Fruit fly (Drosophila melanogaster): Measurements from ENCODE around the gene CG43445.

Gene CG43445

DNA sequence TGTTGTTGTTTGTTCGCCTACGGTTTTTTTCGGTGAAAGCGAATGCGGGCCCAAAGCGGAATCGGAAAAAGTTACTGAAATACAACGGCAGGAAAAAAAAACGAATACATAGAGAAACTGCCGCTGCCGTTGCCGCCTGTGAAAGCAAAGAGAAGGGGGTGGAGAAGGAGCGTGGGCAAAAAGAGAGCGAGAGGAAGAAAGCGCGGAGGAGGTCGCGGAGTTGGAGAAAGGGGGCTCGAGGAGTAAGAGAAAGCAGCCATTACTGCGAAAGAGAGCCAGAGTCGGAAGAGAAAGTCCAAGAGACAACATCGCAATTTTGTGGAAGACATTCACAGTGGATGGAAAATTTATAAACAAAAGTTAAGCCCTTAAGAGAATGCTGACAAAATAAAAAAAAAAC is 9.1 kb downstream of the CG43445 start (continued):
- TF ChIP-seq Ets65A (GFP tag) = peak; percentile 80
- TF ChIP-seq vfl (GFP tag; optimal IDR thresholded peaks at IDR 0.05) = no peak
- peak; percentile 11; the same call in 1 of the 2 replicates for TF ChIP-seq seq (GFP tag; IDR thresholded peaks at IDR 0.05)
- peak; percentile 41 for TF ChIP-seq Deaf1 (tag; optimal IDR thresholded peaks at IDR 0.05)
- peak; percentile 15 for TF ChIP-seq psq (GFP tag; optimal IDR thresholded peaks at IDR 0.05)
- TF ChIP-seq p53 (GFP tag; optimal IDR thresholded peaks at IDR 0.05) = no peak
- peak; percentile 10 for TF ChIP-seq sqz (GFP tag; optimal IDR thresholded peaks at IDR 0.05)
- no peak for TF ChIP-seq TFAM (GFP tag; optimal IDR thresholded peaks at IDR 0.05)
- TF ChIP-seq crol (GFP tag; IDR thresholded peaks at IDR 0.05) = peak; percentile 63
- peak; percentile 60 for TF ChIP-seq yki (optimal IDR thresholded peaks at IDR 0.05)

DNA sequence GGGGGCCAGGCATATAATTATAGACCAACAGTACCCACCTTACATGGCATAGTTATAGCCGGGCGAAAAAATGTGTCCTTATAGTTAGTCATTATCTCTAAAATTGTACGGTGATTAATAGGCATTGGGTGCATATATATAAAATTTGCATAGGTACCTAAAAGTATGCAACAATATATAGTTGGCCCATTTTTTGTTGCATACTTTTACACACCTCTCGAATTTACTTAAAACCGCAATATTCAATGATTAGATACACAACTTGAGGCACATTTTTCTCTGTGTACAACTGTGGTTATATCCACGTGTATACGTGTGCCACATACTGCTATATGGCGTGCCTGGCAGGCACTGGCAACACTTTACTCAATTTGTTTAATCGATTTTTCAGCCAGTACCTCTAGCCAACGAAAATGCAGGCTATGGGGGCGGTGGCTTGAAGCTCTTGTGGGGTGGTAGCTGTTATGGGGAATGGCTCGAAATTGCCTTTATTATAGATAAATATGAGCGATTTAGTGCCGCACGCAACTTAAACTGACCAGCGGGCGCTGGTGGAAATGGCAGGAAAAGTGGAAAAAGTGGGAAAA is 21.5 kb downstream of the CG43445 start:
- no peak for TF ChIP-seq Bgb (GFP tag; IDR thresholded peaks at IDR 0.05; ENCODE audit: partially characterized antibody)
- TF ChIP-seq CG9932 (GFP tag; IDR thresholded peaks at IDR 0.05) = 0 out of 2 replicates have a peak, but pooled peaks have one; percentile 4
- peak; percentile 77 for TF ChIP-seq Ets65A (GFP tag)
- no peak for TF ChIP-seq CG10959 (GFP tag; IDR thresholded peaks at IDR 0.05)
- peak; percentile 19; the same call in 1 of the 2 replicates for TF ChIP-seq CG3847 (GFP tag; IDR thresholded peaks at IDR 0.05)
- no peak for TF ChIP-seq CG30431 (GFP tag; optimal IDR thresholded peaks at IDR 0.05)
- TF ChIP-seq fd3F (GFP tag; optimal IDR thresholded peaks at IDR 0.05) = no peak
- no peak for TF ChIP-seq Atf6 (GFP tag; IDR thresholded peaks at IDR 0.05)
- TF ChIP-seq Hr51 (GFP tag; optimal IDR thresholded peaks at IDR 0.05) = no peak
- TF ChIP-seq tio (GFP tag; optimal IDR thresholded peaks at IDR 0.05) = no peak
- no peak for TF ChIP-seq CG11398 (GFP tag; optimal IDR thresholded peaks at IDR 0.05)
- TF ChIP-seq Side (GFP tag; optimal IDR thresholded peaks at IDR 0.05) = no peak
- TF ChIP-seq CG4360 (GFP tag; IDR thresholded peaks at IDR 0.05) = no peak
- TF ChIP-seq Lpt (GFP tag; optimal IDR thresholded peaks at IDR 0.05) = no peak
- peak; percentile 13 for TF ChIP-seq Hmr (GFP tag; optimal IDR thresholded peaks at IDR 0.05)
- TF ChIP-seq CG18619 (GFP tag; optimal IDR thresholded peaks at IDR 0.05) = no peak
- TF ChIP-seq CG15514 (GFP tag; optimal IDR thresholded peaks at IDR 0.05) = no peak
- no peak for TF ChIP-seq tup (GFP tag; optimal IDR thresholded peaks at IDR 0.05)
- TF ChIP-seq chif (GFP tag; optimal IDR thresholded peaks at IDR 0.05) = no peak
- no peak for TF ChIP-seq CG9797 (GFP tag; optimal IDR thresholded peaks at IDR 0.05)
- no peak for TF ChIP-seq CG4328 (GFP tag; optimal IDR thresholded peaks at IDR 0.05)
- no peak for TF ChIP-seq al (GFP tag; IDR thresholded peaks at IDR 0.05)
- TF ChIP-seq tna (GFP tag; IDR thresholded peaks at IDR 0.05; ENCODE audit: partially characterized antibody) = no peak
- no peak for TF ChIP-seq D19B (GFP tag; optimal IDR thresholded peaks at IDR 0.05)
- no peak for TF ChIP-seq br (optimal IDR thresholded peaks at IDR 0.05)
- TF ChIP-seq CG2875 (GFP tag; optimal IDR thresholded peaks at IDR 0.05) = no peak
- no peak for TF ChIP-seq CG8359 (GFP tag; optimal IDR thresholded peaks at IDR 0.05; ENCODE audit: borderline replicate concordance)
- no peak for TF ChIP-seq corto (GFP tag; optimal IDR thresholded peaks at IDR 0.05)
- TF ChIP-seq sima (GFP tag; optimal IDR thresholded peaks at IDR 0.05) = no peak
- no peak for TF ChIP-seq unc-4 (GFP tag; IDR thresholded peaks at IDR 0.05; ENCODE audit: partially characterized antibody)
- no peak for TF ChIP-seq CG10147 (GFP tag; optimal IDR thresholded peaks at IDR 0.05)
- no peak for TF ChIP-seq ind (GFP tag; optimal IDR thresholded peaks at IDR 0.05)
- no peak for TF ChIP-seq pan (optimal IDR thresholded peaks at IDR 0.05)
- peak in 1 of 2 experiments; percentile 17 for TF ChIP-seq pan (GFP tag; optimal IDR thresholded peaks at IDR 0.05 in 1 of 2, IDR thresholded peaks at IDR 0.05 in 1 of 2)
- TF ChIP-seq CG10274 (GFP tag; optimal IDR thresholded peaks at IDR 0.05) = no peak
- TF ChIP-seq CG2129 (GFP tag; IDR thresholded peaks at IDR 0.05; ENCODE audit: partially characterized antibody) = no peak
- TF ChIP-seq onecut (GFP tag; IDR thresholded peaks at IDR 0.05) = peak; percentile 70
- no peak for TF ChIP-seq bbx (GFP tag; IDR thresholded peaks at IDR 0.05; ENCODE audit: partially characterized antibody)
- no peak for TF ChIP-seq CG16815 (GFP tag; optimal IDR thresholded peaks at IDR 0.05)
- TF ChIP-seq tll (GFP tag; optimal IDR thresholded peaks at IDR 0.05) = no peak
- no peak for TF ChIP-seq CG4404 (GFP tag; IDR thresholded peaks at IDR 0.05)

Data from whole organism, embryonic.